Worm (Caenorhabditis elegans) whole organism, mixed stage, embryonic: Measurements from ENCODE around the gene F07E5.12.
"Not testable (repeated sequence)": the region's sequence is repeated elsewhere in the genome, so short reads cannot be mapped to it uniquely, and the experiment has no call there.

Experiments used
- M03D4.4 ChIP-seq: sonication (generic microtip); optimal IDR thresholded peaks from 2 replicates; lab custom pipeline; 2017; ENCODE audit warnings: mild to moderate bottlenecking, missing genetic modification characterization, missing compliant biosample characterization
- bed-3 ChIP-seq: fragments of 200-800 bp; sonication (Bioruptor generic); optimal IDR thresholded peaks from 3 replicates; lab custom pipeline; 2018; ENCODE audit warnings: mild to moderate bottlenecking, missing genetic modification characterization, moderate library complexity, missing compliant biosample characterization
- blmp-1 ChIP-seq: fragments of 150-350 bp; optimal IDR thresholded peaks from 2 replicates; lab custom pipeline; 2014; ENCODE audit warnings: missing biosample characterization, missing genetic modification characterization
- ceh-39 ChIP-seq: fragments of 150-350 bp; optimal IDR thresholded peaks from 2 replicates; lab custom pipeline; 2014; ENCODE audit warnings: missing biosample characterization, missing genetic modification characterization
- ceh-43 ChIP-seq: fragments of 200-800 bp; sonication (Bioruptor generic); optimal IDR thresholded peaks from 2 replicates; lab custom pipeline; 2018; ENCODE audit warnings: mild to moderate bottlenecking, missing genetic modification characterization, moderate library complexity, missing compliant biosample characterization
- ceh-83 ChIP-seq: fragments of 200-800 bp; sonication (Bioruptor generic); optimal IDR thresholded peaks from 2 replicates; lab custom pipeline; 2018; ENCODE audit warnings: mild to moderate bottlenecking, missing genetic modification characterization, missing compliant biosample characterization
- ces-1 ChIP-seq: fragments of 150-350 bp; optimal IDR thresholded peaks from 2 replicates; lab custom pipeline; 2014; ENCODE audit warnings: missing biosample characterization, missing genetic modification reagents, missing genetic modification characterization
- cnd-1 ChIP-seq: fragments of 200-800 bp; sonication (Bioruptor generic); optimal IDR thresholded peaks from 2 replicates; lab custom pipeline; 2018; ENCODE audit warnings: mild to moderate bottlenecking, missing genetic modification characterization, missing compliant biosample characterization
- drap-1 ChIP-seq: fragments of 200-800 bp; sonication (Bioruptor generic); optimal IDR thresholded peaks from 3 replicates; lab custom pipeline; 2018; ENCODE audit warnings: mild to moderate bottlenecking, missing genetic modification characterization, missing compliant biosample characterization
- elt-1 ChIP-seq: sonication (generic microtip); optimal IDR thresholded peaks from 2 replicates; lab custom pipeline; 2017; ENCODE audit warnings: missing genetic modification characterization, mild to moderate bottlenecking, missing compliant biosample characterization, antibody characterized with exemption, moderate library complexity, borderline replicate concordance; ENCODE audit not compliant: insufficient read depth
- elt-3 ChIP-seq: fragments of 150-350 bp; optimal IDR thresholded peaks from 2 replicates; lab custom pipeline; 2014; ENCODE audit warnings: missing biosample characterization, missing genetic modification characterization
- flh-1 ChIP-seq: fragments of 200-800 bp; sonication (Bioruptor generic); optimal IDR thresholded peaks from 2 replicates; lab custom pipeline; 2018; ENCODE audit warnings: mild to moderate bottlenecking, missing genetic modification characterization, moderate library complexity, missing compliant biosample characterization
- ham-2 ChIP-seq: fragments of 200-800 bp; sonication (Bioruptor generic); optimal IDR thresholded peaks from 2 replicates; lab custom pipeline; 2018; ENCODE audit warnings: mild to moderate bottlenecking, missing genetic modification characterization, missing compliant biosample characterization
- lin-13 ChIP-seq: fragments of 150-350 bp; optimal IDR thresholded peaks from 2 replicates; lab custom pipeline; 2014; ENCODE audit warnings: missing biosample characterization, missing genetic modification characterization
- lsy-2 ChIP-seq: fragments of 150-350 bp; optimal IDR thresholded peaks from 2 replicates; lab custom pipeline; 2014; ENCODE audit warnings: missing biosample characterization, missing genetic modification characterization
- mab-5 ChIP-seq: fragments of 150-350 bp; optimal IDR thresholded peaks from 2 replicates; lab custom pipeline; 2014; ENCODE audit warnings: missing biosample characterization, missing genetic modification characterization
- mep-1 ChIP-seq: fragments of 150-350 bp; optimal IDR thresholded peaks from 2 replicates; lab custom pipeline; 2017; ENCODE audit warnings: missing biosample characterization, missing genetic modification reagents, missing genetic modification characterization, inconsistent platforms
- mls-2 ChIP-seq: sonication (generic microtip); optimal IDR thresholded peaks from 2 replicates; lab custom pipeline; 2016; ENCODE audit warnings: mild to moderate bottlenecking, missing genetic modification characterization, moderate library complexity, missing compliant biosample characterization
- nhr-12 ChIP-seq: fragments of 150-350 bp; optimal IDR thresholded peaks from 2 replicates; lab custom pipeline; 2014; ENCODE audit warnings: missing biosample characterization, missing genetic modification characterization
- nhr-237 ChIP-seq: fragments of 150-350 bp; optimal IDR thresholded peaks from 2 replicates; lab custom pipeline; 2014; ENCODE audit warnings: missing biosample characterization, missing genetic modification characterization
- nhr-28 ChIP-seq: fragments of 150-350 bp; optimal IDR thresholded peaks from 2 replicates; lab custom pipeline; 2014; ENCODE audit warnings: missing biosample characterization, missing genetic modification characterization
- nhr-76 ChIP-seq: sonication (generic microtip); optimal IDR thresholded peaks from 2 replicates; lab custom pipeline; 2017; ENCODE audit warnings: missing biosample characterization, missing genetic modification characterization
- pha-4 ChIP-seq: fragments of 150-350 bp; optimal IDR thresholded peaks from 2 replicates; lab custom pipeline; 2018; ENCODE audit warnings: missing biosample characterization, missing genetic modification reagents, missing genetic modification characterization
- sem-2 ChIP-seq: fragments of 200-800 bp; sonication (Bioruptor generic); optimal IDR thresholded peaks from 2 replicates; lab custom pipeline; 2018; ENCODE audit warnings: mild to moderate bottlenecking, missing genetic modification characterization, missing compliant biosample characterization
- snpc-4 ChIP-seq: fragments of 150-350 bp; optimal IDR thresholded peaks from 2 replicates; lab custom pipeline; 2014; ENCODE audit warnings: missing biosample characterization, missing genetic modification characterization
- sptf-1 ChIP-seq: sonication (generic microtip); optimal IDR thresholded peaks from 2 replicates; lab custom pipeline; 2017; ENCODE audit warnings: mild to moderate bottlenecking, missing genetic modification characterization, moderate library complexity, missing compliant biosample characterization
- tbx-8 ChIP-seq: fragments of 200-800 bp; sonication (Bioruptor generic); optimal IDR thresholded peaks from 2 replicates; lab custom pipeline; 2018; ENCODE audit warnings: mild to moderate bottlenecking, missing genetic modification characterization, moderate library complexity, missing compliant biosample characterization
- unc-120 ChIP-seq: sonication (generic microtip); optimal IDR thresholded peaks from 2 replicates; lab custom pipeline; 2017; ENCODE audit warnings: missing genetic modification characterization, missing compliant biosample characterization; ENCODE audit not compliant: poor library complexity, severe bottlenecking
- unc-62 ChIP-seq: fragments of 150-350 bp; optimal IDR thresholded peaks from 2 replicates; lab custom pipeline; 2014; ENCODE audit warnings: missing biosample characterization, missing genetic modification reagents, missing genetic modification characterization
- zip-8 ChIP-seq: fragments of 150-350 bp; optimal IDR thresholded peaks from 2 replicates; lab custom pipeline; 2014; ENCODE audit warnings: missing biosample characterization, missing genetic modification characterization
- ztf-11 ChIP-seq: fragments of 150-350 bp; optimal IDR thresholded peaks from 2 replicates; lab custom pipeline; 2014; ENCODE audit warnings: missing biosample characterization, missing genetic modification characterization

The F07E5.12 gene

DNA sequence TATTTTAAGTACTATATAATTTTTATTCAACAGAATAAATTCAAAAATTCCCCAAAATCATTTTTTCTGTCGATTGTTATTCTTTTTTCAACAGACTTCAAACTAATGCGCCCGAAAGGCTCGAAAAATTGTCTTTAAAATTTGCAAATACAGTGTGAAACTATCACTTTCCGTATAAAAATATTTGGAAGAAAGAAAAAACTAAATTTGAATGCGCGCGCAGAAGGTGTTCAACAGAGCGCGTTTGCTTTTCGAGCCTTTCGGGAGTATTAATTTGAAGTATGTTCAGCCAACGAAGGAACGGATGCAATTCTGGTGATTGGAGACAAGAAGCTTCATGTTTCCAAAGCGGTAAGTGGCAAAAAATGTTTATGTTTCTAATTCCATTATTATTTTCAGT, 35.5 kb upstream of the F07E5.12 start, which contains the start of gene btb-4:
TSS of gene btb-4 (plus strand) at position 35 of the 400 bp plus-strand sequence.
- TF ChIP-seq sem-2 (GFP tag; lab: Kevin White, UChicago); nhr-12; tbx-8 (GFP tag; lab: Kevin White, UChicago): not testable (repeated sequence)

- TF ChIP-seq elt-1 (tag; lab: Kevin White, UChicago), result no peak
- no peak for TF ChIP-seq sem-2 (GFP tag; lab: Kevin White, UChicago)
- TF ChIP-seq blmp-1 (tag; lab: Kevin White, UChicago), result no peak
- no peak for TF ChIP-seq pha-4 (tag; lab: Kevin White, UChicago)
Observed at ce11 chrII:2033286-2033685, 34.5 kb upstream of the F07E5.12 start, which contains the start of gene F59H6.14. F59H6.14 (plus strand) TSS chrII:2033586.

DNA sequence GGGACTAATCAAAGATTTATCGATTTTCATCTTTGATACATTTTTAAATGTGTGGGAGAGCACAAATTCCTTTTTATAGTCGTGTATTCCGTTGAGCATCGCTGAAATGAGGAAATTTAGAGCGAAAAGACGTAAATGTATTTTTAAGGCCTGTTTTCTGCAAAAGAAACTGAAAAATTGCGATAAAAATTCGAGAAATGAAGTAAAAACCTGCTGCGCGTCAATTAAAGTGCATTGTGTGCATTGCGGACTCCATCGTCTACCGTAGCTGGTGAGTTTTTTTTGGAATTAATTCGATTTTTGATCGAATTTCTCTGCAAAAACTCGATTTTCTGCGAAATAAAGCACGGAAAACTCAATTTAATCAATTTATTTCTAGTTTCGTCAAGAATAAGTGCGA, 28.5 kb upstream of the F07E5.12 start, which contains the start of gene bath-19:
TSS of gene bath-19 (minus strand) at position 101 of the 400 bp plus-strand sequence.
- TF ChIP-seq nhr-76 (tag; lab: Kevin White, UChicago) (no peak), mep-1 (no peak), lin-13 (tag; lab: Kevin White, UChicago) (no peak), cnd-1 (tag; lab: Kevin White, UChicago) (no peak), zip-8 (tag; lab: Kevin White, UChicago) (no peak), ces-1 (GFP tag; lab: Kevin White, UChicago) (no peak), ztf-11 (tag; lab: Kevin White, UChicago) (no peak), blmp-1 (tag; lab: Kevin White, UChicago) (no peak), unc-120 (no peak), mab-5 (no peak), ceh-43 (no peak), M03D4.4 (no peak), sptf-1 (tag; lab: Kevin White, UChicago) (no peak), elt-1 (tag; lab: Kevin White, UChicago) (no peak), elt-3 (tag; lab: Kevin White, UChicago) (no peak), lsy-2 (no peak), nhr-28 (no peak), drap-1 (GFP tag; lab: Kevin White, UChicago) (no peak), bed-3 (GFP tag; lab: Kevin White, UChicago) (no peak)
- TF ChIP-seq, all 35 proteins: peak for 0

- TF ChIP-seq nhr-28 (no peak), nhr-237 (tag; lab: Kevin White, UChicago) (no peak), blmp-1 (tag; lab: Kevin White, UChicago) (no peak), mep-1 (no peak), cnd-1 (tag; lab: Kevin White, UChicago) (no peak), mls-2 (tag; lab: Kevin White, UChicago) (no peak), unc-62 (GFP tag; lab: Kevin White, UChicago) (no peak), lsy-2 (no peak), ceh-43 (no peak), ceh-83 (GFP tag; lab: Kevin White, UChicago) (no peak), elt-1 (tag; lab: Kevin White, UChicago) (no peak), zip-8 (tag; lab: Kevin White, UChicago) (no peak), ham-2 (no peak), tbx-8 (GFP tag; lab: Kevin White, UChicago) (no peak)
- TF ChIP-seq, all 35 proteins: peak for 0
Observed at ce11 chrII:2042447-2042846, 25.3 kb upstream of the F07E5.12 start, which contains the start of gene bath-20. bath-20 (minus strand) TSS chrII:2042547.

- no peak for TF ChIP-seq M03D4.4
- TF ChIP-seq mab-5, result no peak
- no peak for TF ChIP-seq flh-1 (GFP tag; lab: Kevin White, UChicago)
- no peak for TF ChIP-seq nhr-76 (tag; lab: Kevin White, UChicago)
- no peak for TF ChIP-seq ztf-11 (tag; lab: Kevin White, UChicago)
- no peak for TF ChIP-seq nhr-12
- TF ChIP-seq blmp-1 (tag; lab: Kevin White, UChicago), result no peak
- TF ChIP-seq cnd-1 (tag; lab: Kevin White, UChicago), result no peak
- TF ChIP-seq ceh-43, result no peak
- no peak for TF ChIP-seq snpc-4
- no peak for TF ChIP-seq mep-1
- TF ChIP-seq nhr-237 (tag; lab: Kevin White, UChicago), result no peak
- TF ChIP-seq sem-2 (GFP tag; lab: Kevin White, UChicago), result no peak
- no peak for TF ChIP-seq ceh-39 (tag; lab: Kevin White, UChicago)
- TF ChIP-seq unc-62 (GFP tag; lab: Kevin White, UChicago), result no peak
- no peak for TF ChIP-seq ham-2
- no peak for TF ChIP-seq lsy-2
Observed at ce11 chrII:2045505-2045904, 22.3 kb upstream of the F07E5.12 start, which contains the start of gene bath-24. bath-24 (minus strand) TSS chrII:2045605.
